Worm (Caenorhabditis elegans) whole organism, young adult: ENCODE data around the gene srt-22.

Source experiments
- B0019.2 ChIP-seq: fragments of 200-800 bp; sonication (Bioruptor generic); conservative IDR thresholded peaks from 2 replicates; pipeline ENCODE4 v1.3.6; 2022; ENCODE audit warnings: missing genetic modification reagents, missing genetic modification characterization, missing compliant biosample characterization
- B0336.3 ChIP-seq: fragments of 200-800 bp; sonication (Bioruptor generic); IDR thresholded peaks from 2 replicates; pipeline ENCODE4 v1.3.6; 2022; ENCODE audit warnings: missing genetic modification characterization, missing compliant biosample characterization
- C06A6.2 ChIP-seq: fragments of 200-800 bp; sonication (Bioruptor generic); conservative IDR thresholded peaks from 2 replicates; pipeline ENCODE4 v1.3.6; 2022; ENCODE audit warnings: missing genetic modification characterization, missing compliant biosample characterization
- F10E7.11 ChIP-seq: sonication (generic microtip); optimal IDR thresholded peaks from 2 replicates; lab custom pipeline; 2017; ENCODE audit warnings: mild to moderate bottlenecking, missing genetic modification characterization, moderate library complexity, missing compliant biosample characterization
- F39B2.1 ChIP-seq: fragments of 200-800 bp; sonication (Bioruptor generic); IDR thresholded peaks from 2 replicates; pipeline ENCODE4 v1.3.6; 2022; ENCODE audit warnings: missing genetic modification reagents, missing genetic modification characterization, missing compliant biosample characterization
- F49E8.2 ChIP-seq: sonication (generic microtip); optimal IDR thresholded peaks from 3 replicates; lab custom pipeline; 2017; ENCODE audit warnings: missing genetic modification characterization, mild to moderate bottlenecking, missing compliant biosample characterization, antibody characterized with exemption, moderate library complexity; ENCODE audit not compliant: insufficient read depth
- F57A8.1 ChIP-seq: fragments of 200-800 bp; sonication (Bioruptor generic); optimal IDR thresholded peaks from 2 replicates; lab custom pipeline; 2018; ENCODE audit warnings: mild to moderate bottlenecking, missing genetic modification characterization, moderate library complexity, missing compliant biosample characterization
- Y53G8AR.9 ChIP-seq: fragments of 200-800 bp; sonication (Bioruptor generic); conservative IDR thresholded peaks from 2 replicates; pipeline ENCODE4 v1.3.6; 2022; ENCODE audit warnings: missing genetic modification reagents, missing genetic modification characterization, missing compliant biosample characterization
- attf-3 ChIP-seq: fragments of 200-800 bp; sonication (Bioruptor generic); conservative IDR thresholded peaks from 2 replicates; pipeline ENCODE4 v1.3.6; 2022; ENCODE audit warnings: missing genetic modification reagents, missing genetic modification characterization, missing compliant biosample characterization
- attf-6 ChIP-seq: fragments of 200-800 bp; sonication (Bioruptor generic); IDR thresholded peaks from 2 replicates; pipeline ENCODE4 v1.3.6; 2022; ENCODE audit warnings: missing genetic modification reagents, missing genetic modification characterization, missing compliant biosample characterization
- ceh-91 ChIP-seq: fragments of 200-800 bp; sonication (Bioruptor generic); IDR thresholded peaks from 2 replicates; pipeline ENCODE4 v1.3.6; 2022; ENCODE audit warnings: missing genetic modification reagents, missing genetic modification characterization, missing compliant biosample characterization
- die-1 ChIP-seq: sonication (generic microtip); optimal IDR thresholded peaks from 2 replicates; lab custom pipeline; 2016; ENCODE audit warnings: missing genotype, mild to moderate bottlenecking, missing genetic modification characterization, missing compliant biosample characterization
- dox-1 ChIP-seq: fragments of 200-800 bp; sonication (Bioruptor generic); IDR thresholded peaks from 2 replicates; pipeline ENCODE4 v1.3.6; 2022; ENCODE audit warnings: missing genetic modification reagents, missing genetic modification characterization, missing compliant biosample characterization
- efl-1 ChIP-seq: fragments of 150-350 bp; optimal IDR thresholded peaks from 2 replicates; lab custom pipeline; 2014; ENCODE audit warnings: missing biosample characterization, missing genetic modification reagents, missing genetic modification characterization
- ets-4 ChIP-seq: fragments of 200-800 bp; sonication (Bioruptor generic); optimal IDR thresholded peaks from 2 replicates; lab custom pipeline; 2018; ENCODE audit warnings: mild to moderate bottlenecking, missing genetic modification characterization, missing compliant biosample characterization
- fkh-3 ChIP-seq: sonication (generic microtip); optimal IDR thresholded peaks from 2 replicates; lab custom pipeline; 2016; ENCODE audit warnings: mild to moderate bottlenecking, missing genetic modification characterization, missing compliant biosample characterization
- him-1 ChIP-seq: sonication (generic microtip); optimal IDR thresholded peaks from 2 replicates; lab custom pipeline; 2016; ENCODE audit warnings: missing genotype, missing genetic modification reagents, missing genetic modification characterization, missing compliant biosample characterization
- hlh-26 ChIP-seq: fragments of 200-800 bp; sonication (Bioruptor generic); conservative IDR thresholded peaks from 2 replicates; pipeline ENCODE4 v1.3.6; 2022; ENCODE audit warnings: missing genetic modification reagents, missing genetic modification characterization, missing compliant biosample characterization
- hmg-1.2 ChIP-seq: fragments of 200-800 bp; sonication (Bioruptor generic); IDR thresholded peaks from 2 replicates; pipeline ENCODE4 v1.3.6; 2022; ENCODE audit warnings: missing genetic modification reagents, missing genetic modification characterization, missing compliant biosample characterization
- hrde-1 ChIP-seq: sonication (generic microtip); optimal IDR thresholded peaks from 2 replicates; lab custom pipeline; 2016; ENCODE audit warnings: missing genetic modification characterization, mild to moderate bottlenecking, missing compliant biosample characterization, moderate library complexity, missing genotype, missing genetic modification reagents, borderline replicate concordance
- let-526 ChIP-seq: fragments of 200-800 bp; sonication (Bioruptor generic); IDR thresholded peaks from 2 replicates; pipeline ENCODE4 v1.3.6; 2022; ENCODE audit warnings: missing genetic modification reagents, missing genetic modification characterization, missing compliant biosample characterization
- madf-6 ChIP-seq: fragments of 200-800 bp; sonication (Bioruptor generic); IDR thresholded peaks from 2 replicates; pipeline ENCODE4 v1.3.6; 2022; ENCODE audit warnings: missing genetic modification reagents, missing genetic modification characterization, missing compliant biosample characterization
- mxl-1 ChIP-seq: sonication (generic microtip); optimal IDR thresholded peaks from 2 replicates; lab custom pipeline; 2016; ENCODE audit warnings: missing genetic modification characterization, missing compliant biosample characterization
- nhr-120 ChIP-seq: fragments of 200-800 bp; sonication (Bioruptor generic); IDR thresholded peaks from 2 replicates; pipeline ENCODE4 v1.3.6; 2022; ENCODE audit warnings: missing genetic modification characterization, missing compliant biosample characterization
- repo-1 ChIP-seq: sonication (generic microtip); optimal IDR thresholded peaks from 2 replicates; lab custom pipeline; 2017; ENCODE audit warnings: mild to moderate bottlenecking, missing genetic modification characterization, missing compliant biosample characterization
- rpc-1 ChIP-seq, 2 experiments: fragments of 150-350 bp in 1 of 2; sonication (generic microtip) in 1 of 2; optimal IDR thresholded peaks; 2 replicates each; lab custom pipeline; 2014 to 2018; ENCODE audit warnings: missing biosample characterization in 1 of 2, missing genetic modification characterization in 1 of 2, missing genetic modification reagents in 1 of 2, missing genotype in 1 of 2
- snpc-3.4 ChIP-seq: sonication (generic microtip); optimal IDR thresholded peaks from 2 replicates; lab custom pipeline; 2017; ENCODE audit warnings: missing genetic modification characterization, mild to moderate bottlenecking, missing compliant biosample characterization, antibody characterized with exemption, moderate library complexity, missing genotype, missing genetic modification reagents
- tbp1 ChIP-seq: fragments of 200-800 bp; sonication (Bioruptor generic); optimal IDR thresholded peaks from 2 replicates; lab custom pipeline; 2018; ENCODE audit warnings: mild to moderate bottlenecking, missing genetic modification characterization, missing compliant biosample characterization
- unc-130 ChIP-seq: sonication (generic microtip); optimal IDR thresholded peaks from 2 replicates; lab custom pipeline; 2016; ENCODE audit warnings: missing genetic modification reagents, missing genetic modification characterization, missing compliant biosample characterization
- xnd-1 ChIP-seq: sonication (generic microtip); optimal IDR thresholded peaks from 2 replicates; lab custom pipeline; 2016; ENCODE audit warnings: missing genotype, missing genetic modification reagents, missing genetic modification characterization, missing compliant biosample characterization
- ztf-18 ChIP-seq: sonication (generic microtip); optimal IDR thresholded peaks from 2 replicates; lab custom pipeline; 2016; ENCODE audit warnings: missing genotype, mild to moderate bottlenecking, missing genetic modification characterization, missing compliant biosample characterization
- ztf-28 ChIP-seq: fragments of 200-800 bp; sonication (Bioruptor generic); IDR thresholded peaks from 2 replicates; pipeline ENCODE4 v1.3.6; 2022; ENCODE audit warnings: missing genetic modification reagents, missing genetic modification characterization, missing compliant biosample characterization

srt-22 gene

ce11 chrV:15281279-15281949, 34.3 kb downstream of the srt-22 start, which contains the start of the genes srw-19 and srx-51:
Gene srw-19 (minus strand): TSS chrV:15281379.
Gene srx-51 (plus strand): TSS chrV:15281899.
- TF ChIP-seq F39B2.1 (no peak), ceh-91 (no peak), tbp1 (GFP tag; lab: Kevin White, UChicago) (no peak), Y53G8AR.9 (GFP tag; lab: Robert Waterston, UW) (no peak), hmg-1.2 (GFP tag; lab: Robert Waterston, UW) (no peak), ztf-28 (GFP tag; lab: Robert Waterston, UW) (no peak), snpc-3.4 (tag; lab: Kevin White, UChicago) (no peak), him-1 (no peak)

- TF ChIP-seq fkh-3 (tag; lab: Kevin White, UChicago) = no peak
- no peak for TF ChIP-seq B0336.3 (GFP tag; lab: Robert Waterston, UW)
- no peak for TF ChIP-seq hlh-26 (GFP tag; lab: Robert Waterston, UW)
- no peak for TF ChIP-seq attf-3 (GFP tag; lab: Robert Waterston, UW)
- TF ChIP-seq dox-1 (GFP tag; lab: Robert Waterston, UW) = no peak
Observed at ce11 chrV:15276915-15277314, 38.8 kb downstream of the srt-22 start, which contains the start of gene srw-17. Gene srw-17 (minus strand): TSS chrV:15277015.

- TF ChIP-seq F57A8.1 (GFP tag; lab: Kevin White, UChicago) (no peak), madf-6 (GFP tag; lab: Robert Waterston, UW) (no peak), dox-1 (GFP tag; lab: Robert Waterston, UW) (no peak), fkh-3 (tag; lab: Kevin White, UChicago) (no peak), xnd-1 (tag; lab: Kevin White, UChicago) (no peak), let-526 (GFP tag; lab: Robert Waterston, UW) (no peak), ztf-18 (no peak)
Observed at ce11 chrV:15274757-15275156, 41.0 kb downstream of the srt-22 start, which contains the start of gene srw-16. Gene srw-16 (minus strand): TSS chrV:15274857.

ce11 chrV:15272263-15272662, 43.5 kb downstream of the srt-22 start, which contains the start of gene T10H4.4:
Gene T10H4.4 (minus strand): TSS chrV:15272363.
- TF ChIP-seq efl-1 (GFP tag; lab: Kevin White, UChicago) (no peak), rpc-1 (optimal IDR thresholded peaks at IDR 0.05; lab: Kevin White, UChicago) (no peak), rpc-1 (tag; optimal IDR thresholded peaks at IDR 0.05; lab: Kevin White, UChicago) (no peak), unc-130 (GFP tag; lab: Kevin White, UChicago) (no peak), C06A6.2 (GFP tag; lab: Robert Waterston, UW) (no peak)
- TF ChIP-seq, all 124 proteins: peak for 0

ce11 chrV:15268302-15268701, 47.4 kb downstream of the srt-22 start, which contains the start of gene srw-22:
Gene srw-22 (plus strand): TSS chrV:15268602.
- TF ChIP-seq nhr-120 (GFP tag; lab: Robert Waterston, UW) (no peak), F49E8.2 (tag; lab: Kevin White, UChicago) (no peak), ets-4 (GFP tag; lab: Kevin White, UChicago) (no peak), B0019.2 (GFP tag; lab: Robert Waterston, UW) (no peak), unc-130 (GFP tag; lab: Kevin White, UChicago) (no peak), die-1 (tag; lab: Kevin White, UChicago) (no peak), hrde-1 (no peak), attf-6 (GFP tag; lab: Robert Waterston, UW) (no peak), repo-1 (tag; lab: Kevin White, UChicago) (no peak), F10E7.11 (tag; lab: Kevin White, UChicago) (no peak), mxl-1 (tag; lab: Kevin White, UChicago) (no peak)
